Worm (Caenorhabditis elegans) whole organism, L4 larva: ENCODE results near the gene dmd-9.
A peak's percentile ranks its signal among the peaks of the same experiment; 100 is the strongest.

Source experiments
- F44E2.7 ChIP-seq: fragments of 200-800 bp; sonication (Bioruptor generic); IDR thresholded peaks from 2 replicates; pipeline ENCODE4 v2.1.2; 2022; ENCODE audit warnings: missing genetic modification characterization, missing compliant biosample characterization
- Y105C5A.15 ChIP-seq: fragments of 200-800 bp; sonication (Bioruptor generic); IDR thresholded peaks from 2 replicates; pipeline ENCODE4 v1.3.6; 2022; ENCODE audit warnings: missing genetic modification characterization, missing compliant biosample characterization
- Y48G9A.11 ChIP-seq: fragments of 200-800 bp; sonication (Bioruptor generic); IDR thresholded peaks from 2 replicates; pipeline ENCODE4 v1.3.6; 2022; ENCODE audit warnings: missing genetic modification reagents, missing genetic modification characterization, missing compliant biosample characterization
- ZK546.5 ChIP-seq, 2 experiments: sonication (generic microtip); optimal IDR thresholded peaks; 2 replicates each; lab custom pipeline; 2017; ENCODE audit warnings: missing biosample characterization in 2 of 2, missing genetic modification characterization in 2 of 2
- aha-1 ChIP-seq: fragments of 150-350 bp; peaks from one replicate; lab custom pipeline; 2014; ENCODE audit warnings: missing biosample characterization, missing genetic modification characterization
- aly-2 ChIP-seq: sonication (generic microtip); optimal IDR thresholded peaks from 2 replicates; lab custom pipeline; 2018; ENCODE audit warnings: missing biosample characterization, missing genetic modification characterization
- ama-1 ChIP-seq: fragments of 150-350 bp; optimal IDR thresholded peaks from 2 replicates; lab custom pipeline; 2014; ENCODE audit warnings: inconsistent platforms, mixed read lengths
- arid-1 ChIP-seq: fragments of 200-800 bp; sonication (Bioruptor generic); conservative IDR thresholded peaks from 2 replicates; pipeline ENCODE4 v1.3.6; 2022; ENCODE audit warnings: missing genetic modification reagents, missing genetic modification characterization, missing compliant biosample characterization
- ceh-62 ChIP-seq: sonication (generic microtip); optimal IDR thresholded peaks from 2 replicates; lab custom pipeline; 2017; ENCODE audit warnings: missing biosample characterization, missing genetic modification characterization
- cey-2 ChIP-seq: sonication (generic microtip); optimal IDR thresholded peaks from 3 replicates; lab custom pipeline; 2017; ENCODE audit warnings: missing genetic modification characterization, mild to moderate bottlenecking, missing compliant biosample characterization, antibody characterized with exemption, borderline replicate concordance; ENCODE audit not compliant: insufficient read depth
- daf-16 ChIP-seq, 3 experiments: sonication (generic microtip); optimal IDR thresholded peaks; 2 replicates each; lab custom pipeline; 2016 to 2017; ENCODE audit warnings: missing genetic modification characterization in 3 of 3, missing genetic modification reagents in 3 of 3, mild to moderate bottlenecking in 2 of 3, missing compliant biosample characterization in 2 of 3, missing biosample characterization in 1 of 3, moderate library complexity in 1 of 3
- dmd-6 ChIP-seq: fragments of 200-800 bp; sonication (Bioruptor generic); IDR thresholded peaks from 2 replicates; pipeline ENCODE4 v1.3.6; 2022; ENCODE audit warnings: missing genetic modification reagents, missing genetic modification characterization, missing compliant biosample characterization
- dpl-1 ChIP-seq: fragments of 150-350 bp; optimal IDR thresholded peaks from 2 replicates; lab custom pipeline; 2014; ENCODE audit warnings: missing biosample characterization, missing genetic modification reagents, missing genetic modification characterization
- dve-1 ChIP-seq: sonication (generic microtip); optimal IDR thresholded peaks from 2 replicates; lab custom pipeline; 2017; ENCODE audit warnings: antibody characterized with exemption, mild to moderate bottlenecking, missing genetic modification characterization, missing compliant biosample characterization; ENCODE audit not compliant: insufficient read depth
- hif-1 ChIP-seq, 2 experiments: sonication (generic microtip); optimal IDR thresholded peaks; 2 replicates each; lab custom pipeline; 2016 to 2017; ENCODE audit warnings: missing compliant biosample characterization in 2 of 2, missing genetic modification characterization in 2 of 2, missing genetic modification reagents in 2 of 2, missing genotype in 2 of 2, mild to moderate bottlenecking in 1 of 2
- hlh-11 ChIP-seq: fragments of 200-800 bp; sonication (Bioruptor generic); optimal IDR thresholded peaks from 2 replicates; lab custom pipeline; 2018; ENCODE audit warnings: mild to moderate bottlenecking, missing genetic modification characterization, missing compliant biosample characterization
- hlh-30 ChIP-seq: sonication (generic microtip); optimal IDR thresholded peaks from 2 replicates; lab custom pipeline; 2017; ENCODE audit warnings: antibody characterized with exemption, mild to moderate bottlenecking, missing genetic modification characterization, missing compliant biosample characterization; ENCODE audit not compliant: insufficient read depth
- lin-29 ChIP-seq: fragments of 200-800 bp; sonication (Bioruptor generic); IDR thresholded peaks from 2 replicates; pipeline ENCODE4 v1.3.6; 2022; ENCODE audit warnings: missing genetic modification reagents, missing genetic modification characterization, missing compliant biosample characterization
- lsy-2 ChIP-seq, 2 experiments: fragments of 150-350 bp in 1 of 2; sonication (generic microtip) in 1 of 2; optimal IDR thresholded peaks; 2 replicates each; lab custom pipeline; 2014 to 2017; ENCODE audit warnings: missing biosample characterization in 2 of 2, missing genetic modification characterization in 2 of 2
- madf-9 ChIP-seq: fragments of 200-800 bp; sonication (Bioruptor generic); conservative IDR thresholded peaks from 2 replicates; pipeline ENCODE4 v1.3.6; 2022; ENCODE audit warnings: missing genetic modification reagents, missing genetic modification characterization, missing compliant biosample characterization
- mdl-1 ChIP-seq, 2 experiments: fragments of 150-350 bp in 1 of 2; sonication (generic microtip) in 1 of 2; optimal IDR thresholded peaks; 2 replicates each; lab custom pipeline; 2014 to 2017; ENCODE audit warnings: missing biosample characterization in 2 of 2, missing genetic modification characterization in 2 of 2
- mep-1 ChIP-seq: fragments of 150-350 bp; sonication (generic microtip); optimal IDR thresholded peaks from 3 replicates; lab custom pipeline; 2014; ENCODE audit warnings: missing biosample characterization, missing genetic modification characterization
- mes-2 ChIP-seq: sonication (generic microtip); optimal IDR thresholded peaks from 2 replicates; lab custom pipeline; 2016; ENCODE audit warnings: missing genotype, mild to moderate bottlenecking, missing genetic modification characterization, missing compliant biosample characterization; ENCODE audit not compliant: poor library complexity, severe bottlenecking
- mxl-3 ChIP-seq: fragments of 200-800 bp; sonication (Bioruptor generic); optimal IDR thresholded peaks from 2 replicates; lab custom pipeline; 2018; ENCODE audit warnings: mild to moderate bottlenecking, missing genetic modification characterization, missing compliant biosample characterization
- nhr-10 ChIP-seq: fragments of 150-350 bp; optimal IDR thresholded peaks from 2 replicates; lab custom pipeline; 2014; ENCODE audit warnings: missing biosample characterization, missing genetic modification characterization
- nhr-11 ChIP-seq: fragments of 150-350 bp; optimal IDR thresholded peaks from 2 replicates; lab custom pipeline; 2014; ENCODE audit warnings: missing biosample characterization, missing genetic modification characterization
- nhr-25 ChIP-seq: sonication (generic microtip); optimal IDR thresholded peaks from 2 replicates; lab custom pipeline; 2017; ENCODE audit warnings: missing genetic modification characterization, mild to moderate bottlenecking, missing compliant biosample characterization, antibody characterized with exemption, moderate library complexity, borderline replicate concordance; ENCODE audit not compliant: insufficient read depth
- nhr-28 ChIP-seq: fragments of 150-350 bp; optimal IDR thresholded peaks from 2 replicates; lab custom pipeline; 2014; ENCODE audit warnings: missing biosample characterization, missing genetic modification characterization
- nhr-41 ChIP-seq: fragments of 200-800 bp; sonication (Bioruptor generic); IDR thresholded peaks from 2 replicates; pipeline ENCODE4 v1.3.6; 2022; ENCODE audit warnings: missing genetic modification reagents, missing genetic modification characterization, missing compliant biosample characterization
- nhr-42 ChIP-seq: fragments of 200-800 bp; sonication (Bioruptor generic); IDR thresholded peaks from 2 replicates; pipeline ENCODE4 v1.3.6; 2022; ENCODE audit warnings: missing genetic modification characterization, missing compliant biosample characterization
- nhr-77 ChIP-seq: fragments of 150-350 bp; optimal IDR thresholded peaks from 2 replicates; lab custom pipeline; 2014; ENCODE audit warnings: missing biosample characterization, missing genetic modification characterization
- pha-4 ChIP-seq, 2 experiments: fragments of 150-350 bp in 1 of 2; fragments of 200-800 bp in 1 of 2; sonication (Bioruptor generic) in 1 of 2; IDR thresholded peaks in 1 of 2; optimal IDR thresholded peaks in 1 of 2; 2 replicates each; pipeline versions ENCODE4 v1.3.6 to Lab custom; 2014 to 2022; ENCODE audit warnings: missing genetic modification characterization in 2 of 2, missing genetic modification reagents in 2 of 2, missing biosample characterization in 1 of 2, missing compliant biosample characterization in 1 of 2
- php-3 ChIP-seq: fragments of 200-800 bp; sonication (Bioruptor generic); IDR thresholded peaks from 2 replicates; pipeline ENCODE4 v1.3.6; 2022; ENCODE audit warnings: missing genetic modification reagents, missing genetic modification characterization, missing compliant biosample characterization
- pqm-1 ChIP-seq: sonication (generic microtip); optimal IDR thresholded peaks from 2 replicates; lab custom pipeline; 2017; ENCODE audit warnings: missing biosample characterization, missing genetic modification characterization
- rbr-2 ChIP-seq: sonication (generic microtip); optimal IDR thresholded peaks from 2 replicates; lab custom pipeline; 2016; ENCODE audit warnings: missing genotype, missing genetic modification characterization, missing compliant biosample characterization
- spr-3 ChIP-seq: fragments of 200-800 bp; sonication (Bioruptor generic); optimal IDR thresholded peaks from 2 replicates; lab custom pipeline; 2018; ENCODE audit warnings: mild to moderate bottlenecking, missing genetic modification characterization, missing compliant biosample characterization
- unc-39 ChIP-seq: sonication (generic microtip); optimal IDR thresholded peaks from 2 replicates; lab custom pipeline; 2017; ENCODE audit warnings: missing biosample characterization, missing genetic modification characterization
- unc-62 ChIP-seq, 3 experiments: fragments of 150-350 bp in 1 of 3; sonication (generic microtip); optimal IDR thresholded peaks in 2 of 3; peaks in 1 of 3; 1 replicate in 1 of 3; 2 replicates in 2 of 3; lab custom pipeline; 2014 to 2017; ENCODE audit warnings: missing biosample characterization in 3 of 3, missing genetic modification characterization in 3 of 3, missing genetic modification reagents in 3 of 3, missing genotype in 1 of 3
- zag-1 ChIP-seq: fragments of 150-350 bp; optimal IDR thresholded peaks from 2 replicates; lab custom pipeline; 2014; ENCODE audit warnings: missing biosample characterization, missing genetic modification characterization
- zfp-2 ChIP-seq: sonication (generic microtip); optimal IDR thresholded peaks from 2 replicates; lab custom pipeline; 2016; ENCODE audit warnings: mild to moderate bottlenecking, missing genetic modification characterization, missing compliant biosample characterization
- zip-11 ChIP-seq: fragments of 200-800 bp; sonication (Bioruptor generic); IDR thresholded peaks from 2 replicates; pipeline ENCODE4 v1.3.6; 2022; ENCODE audit warnings: missing genetic modification characterization, missing compliant biosample characterization
- zip-2 ChIP-seq: fragments of 150-350 bp; optimal IDR thresholded peaks from 2 replicates; lab custom pipeline; 2014; ENCODE audit warnings: missing biosample characterization, missing genetic modification characterization

The dmd-9 gene

DNA sequence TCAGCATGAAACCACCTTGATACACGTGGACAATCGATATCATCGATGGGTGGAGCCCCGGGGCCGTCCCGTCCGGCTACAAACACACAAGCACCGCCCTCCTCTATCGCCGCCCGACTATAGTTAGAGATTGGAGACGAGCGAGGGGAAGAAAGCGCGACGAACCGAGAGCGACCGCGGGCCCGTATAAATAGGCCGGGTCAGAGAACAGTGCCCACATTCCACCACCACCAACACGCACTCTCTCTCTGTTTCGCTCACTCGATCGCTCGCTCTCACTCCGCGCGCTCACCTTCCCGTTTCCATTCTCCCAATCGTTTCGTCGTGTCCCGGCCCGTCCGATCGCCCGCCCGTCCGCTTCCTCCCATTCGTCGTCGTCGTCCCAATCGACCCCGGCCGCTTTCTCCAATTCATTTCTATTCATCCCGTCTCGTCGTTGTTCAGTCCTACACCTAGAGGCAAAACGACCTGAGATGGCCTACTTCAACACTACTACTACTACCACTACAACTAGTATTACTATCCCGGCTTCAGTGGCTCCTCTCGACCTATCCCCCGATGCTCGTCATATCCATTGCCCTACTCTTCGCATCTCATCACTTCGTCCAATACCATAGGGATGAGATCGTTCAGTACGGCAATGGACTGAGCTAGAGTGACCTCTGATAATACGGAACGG lies 21.5 kb downstream of the dmd-9 start (continued):
- TF ChIP-seq hif-1 (tag; optimal IDR thresholded peaks at IDR 0.05; lab: Kevin White, UChicago) (peak in 1 of 2 experiments; percentile 9), mdl-1 (tag; optimal IDR thresholded peaks at IDR 0.05; lab: Kevin White, UChicago) (peak; percentile 13 to 87), zfp-2 (tag; lab: Kevin White, UChicago) (no peak), unc-62 (GFP tag; optimal IDR thresholded peaks at IDR 0.05 in 1 of 2; lab: Kevin White, UChicago) (peak in 1 of 2 experiments; percentile 92), unc-62 (tag; optimal IDR thresholded peaks at IDR 0.05; lab: Kevin White, UChicago) (no peak), nhr-41 (no peak), dpl-1 (GFP tag; lab: Kevin White, UChicago) (peak; percentile 27), aha-1 (tag; lab: Kevin White, UChicago) (peak; percentile 93), nhr-11 (tag; lab: Kevin White, UChicago) (peak; percentile 58), daf-16 (GFP tag; optimal IDR thresholded peaks at IDR 0.05; lab: Kevin White, UChicago) (no peak), daf-16 (tag; optimal IDR thresholded peaks at IDR 0.05; lab: Kevin White, UChicago) (peak; percentile 52), ama-1 (peak; percentile 37), F44E2.7 (GFP tag; lab: Robert Waterston, UW) (0 out of 2 replicates have a peak, but pooled peaks have one; percentile 12), nhr-25 (tag; lab: Kevin White, UChicago) (peak; percentile 4)

DNA sequence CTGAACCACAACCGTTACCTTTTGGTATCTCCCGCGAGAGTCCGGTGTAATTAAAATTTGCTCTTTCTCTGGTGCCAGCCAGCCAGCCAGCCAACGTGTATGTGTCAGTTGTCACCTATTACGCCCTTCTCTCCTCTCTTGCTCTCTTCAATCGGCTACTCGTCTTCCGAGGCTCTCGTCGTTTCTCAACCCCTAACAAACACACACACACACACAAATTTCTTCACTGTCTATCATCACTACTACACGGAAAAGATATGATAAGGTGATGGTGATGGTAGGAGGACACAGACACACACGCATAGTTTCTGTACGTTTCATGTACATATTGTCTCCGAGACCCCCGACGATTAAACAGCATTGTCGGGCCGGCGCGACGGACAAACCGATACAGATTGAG lies 22.7 kb downstream of the dmd-9 start:
- TF ChIP-seq pqm-1 (tag; lab: Kevin White, UChicago): peak; percentile 65
- 0 out of 2 replicates have a peak, but pooled peaks have one; percentile 13 for TF ChIP-seq nhr-41
- 0 out of 2 replicates have a peak, but pooled peaks have one; percentile 6 for TF ChIP-seq php-3 (GFP tag; lab: Robert Waterston, UW)
- TF ChIP-seq nhr-10 (tag; lab: Kevin White, UChicago): no peak
- peak; percentile 14 for TF ChIP-seq mep-1
- no peak for TF ChIP-seq pha-4 (GFP tag; IDR thresholded peaks at IDR 0.05; lab: Robert Waterston, UW)
- peak; percentile 4 for TF ChIP-seq pha-4 (tag; optimal IDR thresholded peaks at IDR 0.05; lab: Kevin White, UChicago)
- TF ChIP-seq dve-1 (tag; lab: Kevin White, UChicago): peak; percentile 60
- TF ChIP-seq Y48G9A.11 (GFP tag; lab: Robert Waterston, UW): no peak
- TF ChIP-seq zag-1 (tag; lab: Kevin White, UChicago): no peak
- TF ChIP-seq mdl-1 (tag; optimal IDR thresholded peaks at IDR 0.05; lab: Kevin White, UChicago): peak in 1 of 2 experiments; percentile 19
- no peak for TF ChIP-seq daf-16 (GFP tag; optimal IDR thresholded peaks at IDR 0.05; lab: Kevin White, UChicago)
- TF ChIP-seq daf-16 (tag; optimal IDR thresholded peaks at IDR 0.05; lab: Kevin White, UChicago): peak; percentile 43
- peak; percentile 13 for TF ChIP-seq ama-1
- TF ChIP-seq nhr-28 (tag; lab: Kevin White, UChicago): peak; percentile 94
- no peak for TF ChIP-seq unc-39
- TF ChIP-seq nhr-11 (tag; lab: Kevin White, UChicago): peak; percentile 20
- TF ChIP-seq mes-2: peak; percentile 42
- TF ChIP-seq hlh-30 (tag; lab: Kevin White, UChicago): peak; percentile 9
- TF ChIP-seq nhr-77: peak; percentile 42
- peak in 1 of 2 experiments; percentile 14 for TF ChIP-seq unc-62 (GFP tag; optimal IDR thresholded peaks at IDR 0.05 in 1 of 2; lab: Kevin White, UChicago)
- TF ChIP-seq unc-62 (tag; optimal IDR thresholded peaks at IDR 0.05; lab: Kevin White, UChicago): no peak
- TF ChIP-seq Y105C5A.15 (GFP tag; lab: Robert Waterston, UW): no peak
- TF ChIP-seq lsy-2 (tag; optimal IDR thresholded peaks at IDR 0.05; lab: Kevin White, UChicago): peak in 1 of 2 experiments; percentile 14
- TF ChIP-seq dmd-6: peak; percentile 60
- peak; percentile 79 for TF ChIP-seq hlh-11
- peak; percentile 72 for TF ChIP-seq mxl-3 (GFP tag; lab: Kevin White, UChicago)

DNA sequence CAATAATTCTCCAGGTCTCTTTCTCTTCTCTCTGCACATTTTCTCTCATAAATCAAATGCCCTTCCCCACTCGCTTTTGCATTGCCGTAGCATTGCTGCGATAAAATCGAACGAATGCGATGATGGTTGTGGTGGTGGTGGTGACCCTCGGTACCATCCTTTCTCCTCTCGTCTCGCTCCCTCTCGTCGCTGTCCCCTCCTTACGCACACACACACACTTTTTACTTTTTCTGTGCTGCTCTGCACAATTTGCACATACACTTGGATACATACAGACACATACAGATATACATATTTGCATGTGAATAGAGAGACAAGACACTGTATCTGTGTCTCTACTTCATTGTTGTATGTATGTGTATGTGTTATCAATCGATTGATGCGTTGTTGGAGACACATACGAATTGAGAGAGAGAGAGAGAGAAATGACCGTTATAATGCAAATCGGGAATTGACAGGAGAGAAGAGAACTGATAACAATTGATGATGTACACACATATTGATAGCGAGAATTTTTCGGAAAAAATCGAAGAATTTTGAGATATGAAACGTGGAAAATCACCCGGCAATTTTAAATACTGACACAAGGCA lies 26.7 kb downstream of the dmd-9 start:
- TF ChIP-seq aly-2 (tag; lab: Kevin White, UChicago) (no peak), nhr-10 (tag; lab: Kevin White, UChicago) (peak; percentile 5), madf-9 (GFP tag; lab: Robert Waterston, UW) (no peak), ceh-62 (no peak), nhr-42 (GFP tag; lab: Robert Waterston, UW) (no peak), zip-11 (GFP tag; lab: Robert Waterston, UW) (no peak), lin-29 (GFP tag; lab: Robert Waterston, UW) (no peak), spr-3 (GFP tag; lab: Kevin White, UChicago) (no peak), pha-4 (GFP tag; IDR thresholded peaks at IDR 0.05; lab: Robert Waterston, UW) (no peak; the same call in 1 of the 2 replicates), pha-4 (tag; optimal IDR thresholded peaks at IDR 0.05; lab: Kevin White, UChicago) (peak; percentile 84), zip-2 (tag; lab: Kevin White, UChicago) (no peak), arid-1 (GFP tag; lab: Robert Waterston, UW) (no peak), cey-2 (no peak), rbr-2 (tag; lab: Kevin White, UChicago) (peak; percentile 55), nhr-25 (tag; lab: Kevin White, UChicago) (peak; percentile 5), ZK546.5 (tag; optimal IDR thresholded peaks at IDR 0.05; lab: Kevin White, UChicago) (no peak)
